Worm (Caenorhabditis elegans): Measurements from ENCODE around the gene F31E3.12.

Gene F31E3.12

ce11 chrIII:6981989-6982553, 12.9 kb downstream of the F31E3.12 start, which contains the start of gene F31E3.6:
Gene F31E3.6 (plus strand): TSS chrIII:6982081.
- TF ChIP-seq isw-1 (GFP tag; IDR thresholded peaks at IDR 0.05) (peak; percentile 57), lsy-2 (tag; optimal IDR thresholded peaks at IDR 0.05) (peak in 1 of 2 experiments; percentile 53), nhr-19 (GFP tag; conservative IDR thresholded peaks at IDR 0.05) (peak; percentile 63), grh-1 (GFP tag; IDR thresholded peaks at IDR 0.05) (peak; percentile 43), ceh-88 (GFP tag; IDR thresholded peaks at IDR 0.05) (peak; percentile 67), C04F5.9 (tag; optimal IDR thresholded peaks at IDR 0.05) (peak; percentile 99)

- TF ChIP-seq C04F5.9 (tag; optimal IDR thresholded peaks at IDR 0.05) (peak; percentile 84), nhr-19 (GFP tag; conservative IDR thresholded peaks at IDR 0.05) (peak; percentile 42), isw-1 (GFP tag; IDR thresholded peaks at IDR 0.05) (peak; percentile 23; the same call in 1 of the 2 replicates)
Observed at ce11 chrIII:6985125-6985524, 15.9 kb downstream of the F31E3.12 start.

- TF ChIP-seq C34B4.2 (tag; optimal IDR thresholded peaks at IDR 0.05) (no peak), nhr-90 (tag; optimal IDR thresholded peaks at IDR 0.05; ENCODE audit: poor library complexity) (no peak), hpl-2 (GFP tag; optimal IDR thresholded peaks at IDR 0.05) (no peak), fos-1 (tag; optimal IDR thresholded peaks at IDR 0.05) (no peak), rnt-1 (tag; optimal IDR thresholded peaks at IDR 0.05) (peak; percentile 63), efl-1 (optimal IDR thresholded peaks at IDR 0.05) (peak; percentile 11 to 35), efl-1 (GFP tag; optimal IDR thresholded peaks at IDR 0.05 in 1 of 2) (no peak), tbx-2 (tag; optimal IDR thresholded peaks at IDR 0.05) (peak; percentile 57), swsn-7 (tag; optimal IDR thresholded peaks at IDR 0.05) (peak; percentile 43), lin-14 (GFP tag; optimal IDR thresholded peaks at IDR 0.05) (peak; percentile 88), C04F5.9 (tag; optimal IDR thresholded peaks at IDR 0.05) (peak; percentile 75), nhr-20 (tag; optimal IDR thresholded peaks at IDR 0.05) (peak; percentile 52), ztf-4 (tag; optimal IDR thresholded peaks at IDR 0.05) (peak; percentile 39), mef-2 (tag; optimal IDR thresholded peaks at IDR 0.05) (peak; percentile 61), lsy-2 (tag; optimal IDR thresholded peaks at IDR 0.05) (peak; percentile 63 to 89), xbp-1 (tag; optimal IDR thresholded peaks at IDR 0.05) (peak; percentile 30), snu-23 (GFP tag; optimal IDR thresholded peaks at IDR 0.05) (peak; percentile 73), sup-37 (GFP tag; optimal IDR thresholded peaks at IDR 0.05) (peak; percentile 16), C16A3.4 (tag; optimal IDR thresholded peaks at IDR 0.05) (peak; percentile 32), unc-130 (tag; optimal IDR thresholded peaks at IDR 0.05) (peak; percentile 65), skn-1 (tag; optimal IDR thresholded peaks at IDR 0.05) (no peak), mep-1 (tag; optimal IDR thresholded peaks at IDR 0.05) (peak; percentile 18), fkh-10 (GFP tag; optimal IDR thresholded peaks at IDR 0.05) (no peak), mab-9 (GFP tag; IDR thresholded peaks at IDR 0.05) (no peak), mdl-1 (tag; optimal IDR thresholded peaks at IDR 0.05) (peak in 1 of 2 experiments; percentile 12), nhr-71 (tag; optimal IDR thresholded peaks at IDR 0.05) (peak; percentile 93), nhr-19 (GFP tag; conservative IDR thresholded peaks at IDR 0.05) (peak; percentile 84), fkh-4 (tag; optimal IDR thresholded peaks at IDR 0.05; ENCODE audit: borderline replicate concordance) (peak; percentile 3), lin-35 (GFP tag; optimal IDR thresholded peaks at IDR 0.05) (peak in 1 of 2 experiments; percentile 22), lin-39 (tag; optimal IDR thresholded peaks at IDR 0.05) (peak; percentile 86), nhr-47 (tag; optimal IDR thresholded peaks at IDR 0.05) (peak; percentile 42), dsc-1 (tag; optimal IDR thresholded peaks at IDR 0.05) (peak; percentile 57), vab-15 (tag; optimal IDR thresholded peaks at IDR 0.05) (peak; percentile 93)
Observed at ce11 chrIII:6988060-6988459, 18.9 kb downstream of the F31E3.12 start.

ce11 chrIII:6989201-6989600, 20.0 kb downstream of the F31E3.12 start:
- TF ChIP-seq lin-35 (GFP tag; optimal IDR thresholded peaks at IDR 0.05) (peak in 1 of 2 experiments; percentile 20), elt-2 (tag; optimal IDR thresholded peaks at IDR 0.05) (peak; percentile 44), nhr-20 (tag; optimal IDR thresholded peaks at IDR 0.05) (no peak)

Data from whole organism, L1 larva.